Worm (Caenorhabditis elegans) whole organism, L4/young adult: ENCODE data around the gene cal-8.

Experiments
- W03F9.2 ChIP-seq: fragments of 150-350 bp; optimal IDR thresholded peaks from 2 replicates; lab custom pipeline; 2014; ENCODE audit warnings: missing biosample characterization, missing genetic modification characterization
- him-1 ChIP-seq: sonication (generic microtip); optimal IDR thresholded peaks from 2 replicates; lab custom pipeline; 2016; ENCODE audit warnings: missing genotype, missing genetic modification reagents, missing genetic modification characterization, missing compliant biosample characterization

DNA sequence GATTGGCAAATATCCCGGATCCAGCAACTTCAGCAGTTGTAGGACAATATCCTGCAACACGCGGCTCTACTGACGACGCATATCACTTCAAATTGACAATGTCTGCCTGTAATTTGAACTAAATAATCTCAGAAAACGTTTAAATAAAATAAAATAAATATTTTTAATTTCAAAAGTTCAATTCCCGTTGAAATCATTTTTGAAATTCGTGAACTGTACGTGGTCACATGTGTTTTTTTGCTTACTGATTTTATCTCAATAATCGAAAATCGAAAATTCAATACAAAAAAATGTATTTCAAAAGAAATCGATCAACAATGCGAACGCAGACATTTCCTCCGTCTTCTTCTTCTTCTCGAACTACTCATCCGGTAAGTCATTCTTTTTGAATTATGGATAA is 44.3 kb downstream of the cal-8 start, which contains the start of gene F07F6.1:
- TF ChIP-seq W03F9.2 (tag; lab: Kevin White, UChicago) (no peak), him-1 (tag; lab: Kevin White, UChicago) (no peak)
